Fruit fly (Drosophila melanogaster) whole organism: ENCODE data around the gene Nca.

Experiments
- pan ChIP-seq: fragments of >200 bp; optimal IDR thresholded peaks from 2 replicates; lab custom pipeline; 2017
- psq ChIP-seq: fragments of >200 bp; optimal IDR thresholded peaks from 2 replicates; lab custom pipeline; 2017

dm6 chr3L:19945469-19945868 is 46.2 kb upstream of the Nca start:
- TF ChIP-seq psq (lab: Kevin White, UChicago) = no peak
- no peak for TF ChIP-seq pan (lab: Kevin White, UChicago)
